Fruit fly (Drosophila melanogaster): Measurements from ENCODE around the gene beta4GalT7.

Gene beta4GalT7

dm6 chr3R:25056488-25057157 lies 33.6 kb downstream of the beta4GalT7 start:
- no peak for TF ChIP-seq noc (tag; optimal IDR thresholded peaks at IDR 0.05)

- no peak for TF ChIP-seq noc (tag; optimal IDR thresholded peaks at IDR 0.05)
These were observed 37.4 kb downstream of the beta4GalT7 start for dm6 chr3R:25060462-25060861.

DNA sequence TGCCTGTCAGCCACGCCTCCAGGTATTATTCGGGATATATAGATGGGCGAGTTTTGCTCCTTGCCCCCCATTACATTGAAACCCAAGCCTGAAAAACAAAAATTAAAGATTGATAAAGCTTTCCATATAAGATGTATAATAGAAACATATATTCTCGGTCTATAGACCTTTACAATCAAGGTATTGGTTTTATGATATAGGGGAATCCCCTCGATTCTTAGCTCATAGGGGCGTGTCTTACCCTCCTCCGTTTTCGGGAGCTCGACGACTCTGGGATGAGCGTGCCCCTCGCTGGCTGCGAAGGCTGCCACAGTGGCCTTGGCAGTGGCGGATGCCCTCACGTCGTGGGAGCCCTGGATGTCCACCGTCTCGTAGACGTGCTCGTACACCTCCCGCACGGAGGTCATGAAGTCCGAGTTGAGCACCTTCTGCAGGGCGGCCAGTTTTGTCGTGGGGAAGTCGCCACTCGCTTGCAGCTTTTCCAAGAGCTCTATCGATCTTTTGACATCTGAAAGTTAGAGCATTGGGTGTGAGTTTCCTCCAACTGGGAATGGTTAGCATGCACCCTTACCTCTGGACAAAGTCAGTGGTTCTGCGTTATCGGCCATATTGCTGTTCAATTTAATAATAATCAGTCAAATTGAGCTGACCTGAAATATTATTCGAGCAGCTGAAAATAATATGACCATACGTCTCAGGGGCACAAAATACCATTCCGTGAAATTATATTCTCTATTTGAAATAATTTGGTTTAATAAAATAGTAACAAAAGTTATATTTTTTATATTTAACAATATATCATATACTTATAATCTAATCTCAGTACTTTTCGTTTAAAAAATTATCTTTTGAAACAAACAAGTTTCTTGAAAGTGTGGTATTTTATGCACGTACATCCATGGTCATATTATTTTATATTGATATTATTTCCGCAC lies 42.1 kb downstream of the beta4GalT7 start, which contains the start of the genes veli and PQBP1:
Gene veli, minus strand, starts transcription at position 685 of the 935 bp plus-strand sequence.
Gene PQBP1, plus strand, starts transcription at position 885 of the 935 bp plus-strand sequence.
- TF ChIP-seq noc (tag; optimal IDR thresholded peaks at IDR 0.05): no peak

DNA sequence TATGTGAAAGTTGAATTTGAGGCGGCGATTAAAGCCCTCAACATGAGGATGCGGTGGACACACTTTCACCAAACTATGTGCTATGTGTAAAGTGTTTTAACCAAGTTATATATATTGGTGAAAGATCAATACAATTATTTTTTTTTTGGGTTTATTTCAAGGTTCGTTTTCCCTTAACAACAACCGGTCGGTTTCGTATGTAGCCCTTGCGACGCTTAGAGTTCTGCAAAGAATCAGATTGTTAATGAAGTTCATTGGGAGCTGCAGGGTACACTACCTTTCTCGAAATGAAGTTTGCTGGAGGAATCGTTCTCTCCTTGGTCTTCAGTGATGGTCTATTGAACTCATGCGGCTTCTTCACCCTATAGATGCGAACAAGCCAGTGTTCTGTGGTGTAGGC lies 43.8 kb downstream of the beta4GalT7 start:
- TF ChIP-seq noc (tag; optimal IDR thresholded peaks at IDR 0.05): no peak

DNA sequence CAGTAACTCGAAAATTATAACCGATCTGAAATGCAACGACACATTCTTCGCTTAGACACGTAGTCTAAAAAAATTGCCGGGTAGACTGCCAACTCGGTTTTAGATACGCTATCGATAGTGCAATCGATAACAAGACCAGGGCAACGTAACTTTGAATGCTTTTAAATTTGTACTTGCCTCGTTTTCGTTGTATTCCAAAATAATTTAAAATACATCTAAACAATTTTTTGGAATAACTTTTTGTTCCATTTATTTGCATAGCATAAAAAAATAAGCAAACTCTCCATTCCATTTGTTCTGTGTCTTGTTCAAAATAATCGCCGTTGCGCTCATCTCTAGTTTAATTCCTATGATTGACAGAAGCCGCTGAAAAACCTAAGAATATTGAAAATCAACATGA lies 46.5 kb downstream of the beta4GalT7 start, which contains the start of the genes Stt3B and CG11839:
Gene Stt3B, minus strand, starts transcription at position 69 of the 400 bp plus-strand sequence.
Gene CG11839, plus strand, starts transcription at position 359 of the 400 bp plus-strand sequence.
- TF ChIP-seq noc (tag; optimal IDR thresholded peaks at IDR 0.05): no peak

- TF ChIP-seq noc (tag; optimal IDR thresholded peaks at IDR 0.05): no peak
These were observed 47.8 kb downstream of the beta4GalT7 start, which contains the start of gene CG11836 for dm6 chr3R:25070871-25071270. Gene CG11836 (plus strand): TSS chr3R:25071126.

All from whole organism, larva.